Fruit fly (Drosophila melanogaster) whole organism, embryonic: Measurements from ENCODE around the gene Pis.

Experiments used
- CG10209 ChIP-seq: fragments of 200-800 bp; sonication (Bioruptor generic); optimal IDR thresholded peaks from 3 replicates; lab custom pipeline; 2017; ENCODE audit warnings: missing biosample characterization, mild to moderate bottlenecking, missing genetic modification characterization, missing genetic modification reagents
- CG10431 ChIP-seq: fragments of 200-800 bp; sonication (Bioruptor generic); optimal IDR thresholded peaks from 3 replicates; lab custom pipeline; 2018; ENCODE audit warnings: missing biosample characterization, mild to moderate bottlenecking, missing genetic modification characterization
- CG11085 ChIP-seq: fragments of 200-800 bp; sonication (Bioruptor generic); IDR thresholded peaks from 2 replicates; pipeline ENCODE4 v1.3.6; 2022; ENCODE audit warnings: missing biosample characterization, missing genetic modification characterization
- CG11398 ChIP-seq: fragments of 200-800 bp; sonication (Bioruptor generic); optimal IDR thresholded peaks from 2 replicates; lab custom pipeline; 2016; ENCODE audit warnings: missing biosample characterization, missing genetic modification characterization
- CG12236 ChIP-seq: fragments of 200-800 bp; sonication (Bioruptor generic); optimal IDR thresholded peaks from 2 replicates; lab custom pipeline; 2016; ENCODE audit warnings: missing biosample characterization, missing genetic modification characterization
- CG13894 ChIP-seq: fragments of 200-800 bp; sonication (Bioruptor generic); optimal IDR thresholded peaks from 3 replicates; lab custom pipeline; 2018; ENCODE audit warnings: missing biosample characterization, mild to moderate bottlenecking, missing genetic modification characterization, moderate library complexity
- CG14014 ChIP-seq: fragments of 200-800 bp; sonication (Bioruptor generic); IDR thresholded peaks from 2 replicates; pipeline ENCODE4 v1.3.6; 2022; ENCODE audit warnings: missing biosample characterization, missing genetic modification characterization
- CG15011 ChIP-seq: fragments of 200-800 bp; sonication (Bioruptor generic); optimal IDR thresholded peaks from 3 replicates; lab custom pipeline; 2018; ENCODE audit warnings: missing biosample characterization, mild to moderate bottlenecking, missing genetic modification characterization
- CG15696 ChIP-seq: fragments of 200-800 bp; sonication (Bioruptor generic); optimal IDR thresholded peaks from 2 replicates; lab custom pipeline; 2019; ENCODE audit warnings: missing biosample characterization, mild to moderate bottlenecking, missing genetic modification characterization, moderate library complexity
- CG1647 ChIP-seq: fragments of 200-800 bp; sonication (Bioruptor generic); optimal IDR thresholded peaks from 3 replicates; lab custom pipeline; 2016; ENCODE audit warnings: missing biosample characterization, missing genetic modification characterization
- CG17186 ChIP-seq: fragments of 200-800 bp; sonication (Bioruptor generic); optimal IDR thresholded peaks from 3 replicates; lab custom pipeline; 2017; ENCODE audit warnings: missing biosample characterization, missing genetic modification reagents, missing genetic modification characterization
- CG17385 ChIP-seq: fragments of 200-800 bp; sonication (Bioruptor generic); optimal IDR thresholded peaks from 3 replicates; lab custom pipeline; 2018; ENCODE audit warnings: missing biosample characterization, mild to moderate bottlenecking, missing genetic modification characterization
- CG17802 ChIP-seq: fragments of 200-800 bp; sonication (Bioruptor generic); optimal IDR thresholded peaks from 2 replicates; lab custom pipeline; 2018; ENCODE audit warnings: missing biosample characterization, mild to moderate bottlenecking, missing genetic modification characterization, moderate library complexity
- CG2889 ChIP-seq: fragments of 200-800 bp; sonication (Bioruptor generic); IDR thresholded peaks from 3 replicates; pipeline ENCODE4 v1.3.6; 2022; ENCODE audit warnings: missing biosample characterization, missing genetic modification characterization
- CG33213 ChIP-seq: fragments of 200-800 bp; sonication (Bioruptor generic); optimal IDR thresholded peaks from 3 replicates; lab custom pipeline; 2016; ENCODE audit warnings: missing biosample characterization, missing genetic modification characterization
- CG9215 ChIP-seq: fragments of 200-800 bp; sonication (Bioruptor generic); IDR thresholded peaks from 2 replicates; pipeline ENCODE4 v1.3.6; 2022; ENCODE audit warnings: missing biosample characterization, missing genetic modification characterization
- CG9609 ChIP-seq: fragments of 200-800 bp; sonication (Bioruptor generic); optimal IDR thresholded peaks from 3 replicates; lab custom pipeline; 2016; ENCODE audit warnings: missing biosample characterization, missing genetic modification characterization
- CkIIα-i1 ChIP-seq: fragments of 200-800 bp; sonication (Bioruptor generic); IDR thresholded peaks from 2 replicates; pipeline ENCODE4 v1.3.6; 2022; ENCODE audit warnings: missing biosample characterization, missing genetic modification characterization
- ERR ChIP-seq: fragments of 200-800 bp; sonication (Bioruptor generic); optimal IDR thresholded peaks from 2 replicates; lab custom pipeline; 2016; ENCODE audit warnings: missing biosample characterization, missing genetic modification characterization
- Elba2 ChIP-seq: fragments of 200-800 bp; sonication (Bioruptor generic); optimal IDR thresholded peaks from 3 replicates; lab custom pipeline; 2016; ENCODE audit warnings: missing biosample characterization, missing genetic modification characterization
- Gug ChIP-seq: fragments of 200-800 bp; sonication (Bioruptor generic); IDR thresholded peaks from 4 replicates; pipeline ENCODE4 v1.3.6; 2022; ENCODE audit warnings: missing biosample characterization, missing genetic modification characterization
- Jarid2 ChIP-seq: fragments of 200-800 bp; sonication (Bioruptor generic); optimal IDR thresholded peaks from 3 replicates; lab custom pipeline; 2017; ENCODE audit warnings: mild to moderate bottlenecking, missing biosample characterization, missing genetic modification reagents, missing genetic modification characterization
- Kr ChIP-seq: fragments of 200-800 bp; sonication (Bioruptor generic); optimal IDR thresholded peaks from 2 replicates; lab custom pipeline; 2017; ENCODE audit warnings: missing biosample characterization, mild to moderate bottlenecking, missing genetic modification characterization
- Mad ChIP-seq: fragments of 200-800 bp; sonication (Bioruptor generic); optimal IDR thresholded peaks from 2 replicates; lab custom pipeline; 2016; ENCODE audit warnings: missing biosample characterization, missing genetic modification characterization
- PHDP ChIP-seq: fragments of 200-800 bp; sonication (Bioruptor generic); optimal IDR thresholded peaks from 3 replicates; lab custom pipeline; 2018; ENCODE audit warnings: missing biosample characterization, mild to moderate bottlenecking, missing genetic modification characterization, moderate library complexity
- Scr ChIP-seq: fragments of 200-800 bp; sonication (Bioruptor generic); IDR thresholded peaks from 2 replicates; pipeline ENCODE4 v1.3.6; 2022; ENCODE audit warnings: missing biosample characterization, missing genetic modification characterization; ENCODE audit not compliant: partially characterized antibody
- Sry-β ChIP-seq: fragments of 200-800 bp; sonication (Bioruptor generic); optimal IDR thresholded peaks from 2 replicates; lab custom pipeline; 2018; ENCODE audit warnings: missing biosample characterization, mild to moderate bottlenecking, missing genetic modification characterization, moderate library complexity
- Usf ChIP-seq: fragments of 200-800 bp; sonication (Bioruptor generic); optimal IDR thresholded peaks from 2 replicates; lab custom pipeline; 2017; ENCODE audit warnings: missing genotype, missing biosample characterization, missing genetic modification characterization
- Xbp1 ChIP-seq: fragments of 200-800 bp; sonication (Bioruptor generic); optimal IDR thresholded peaks from 3 replicates; lab custom pipeline; 2016; ENCODE audit warnings: missing biosample characterization, mild to moderate bottlenecking, missing genetic modification characterization
- cad ChIP-seq: fragments of >200 bp; optimal IDR thresholded peaks from 2 replicates; lab custom pipeline; 2017; ENCODE audit warnings: missing biosample characterization, missing genetic modification characterization
- crol ChIP-seq: fragments of 200-800 bp; sonication (Bioruptor generic); IDR thresholded peaks from 2 replicates; pipeline ENCODE4 v1.3.6; 2022; ENCODE audit warnings: missing biosample characterization, missing genetic modification characterization
- dpn ChIP-seq, 2 experiments: fragments of 200-800 bp; sonication (Bioruptor generic); optimal IDR thresholded peaks; 3 replicates each; lab custom pipeline; 2016; ENCODE audit warnings: missing biosample characterization in 2 of 2, missing genetic modification characterization in 2 of 2
- en ChIP-seq: fragments of 200-800 bp; sonication (Bioruptor generic); optimal IDR thresholded peaks from 2 replicates; lab custom pipeline; 2016; ENCODE audit warnings: missing biosample characterization, missing genetic modification characterization
- fd102C ChIP-seq: fragments of 200-800 bp; sonication (Bioruptor generic); optimal IDR thresholded peaks from 2 replicates; lab custom pipeline; 2018; ENCODE audit warnings: missing biosample characterization, mild to moderate bottlenecking, missing genetic modification characterization, moderate library complexity
- jing ChIP-seq: fragments of 200-800 bp; sonication (Bioruptor generic); optimal IDR thresholded peaks from 2 replicates; lab custom pipeline; 2018; ENCODE audit warnings: missing biosample characterization, mild to moderate bottlenecking, missing genetic modification characterization
- knrl ChIP-seq: fragments of 200-800 bp; sonication (Bioruptor generic); IDR thresholded peaks from 3 replicates; pipeline ENCODE4 v1.3.6; 2022; ENCODE audit warnings: missing biosample characterization, missing genetic modification characterization; ENCODE audit not compliant: partially characterized antibody
- nerfin-1 ChIP-seq: fragments of 200-800 bp; sonication (Bioruptor generic); optimal IDR thresholded peaks from 3 replicates; lab custom pipeline; 2019; ENCODE audit warnings: missing biosample characterization, mild to moderate bottlenecking, missing genetic modification characterization, moderate library complexity
- nom ChIP-seq: fragments of 200-800 bp; sonication (Bioruptor generic); optimal IDR thresholded peaks from 2 replicates; lab custom pipeline; 2017; ENCODE audit warnings: missing biosample characterization, missing genetic modification characterization, mild to moderate bottlenecking, moderate library complexity, missing genetic modification reagents
- oc ChIP-seq: fragments of 200-800 bp; sonication (Bioruptor generic); optimal IDR thresholded peaks from 2 replicates; lab custom pipeline; 2018; ENCODE audit warnings: missing biosample characterization, mild to moderate bottlenecking, missing genetic modification characterization, moderate library complexity
- peb ChIP-seq: fragments of 200-800 bp; sonication (Bioruptor generic); IDR thresholded peaks from 2 replicates; pipeline ENCODE4 v1.3.6; 2022; ENCODE audit warnings: missing biosample characterization, missing genetic modification characterization
- pho ChIP-seq: fragments of 200-800 bp; sonication (Bioruptor generic); optimal IDR thresholded peaks from 2 replicates; lab custom pipeline; 2016; ENCODE audit warnings: missing biosample characterization, missing genetic modification characterization
- pita ChIP-seq: fragments of 200-800 bp; sonication (Bioruptor generic); optimal IDR thresholded peaks from 2 replicates; lab custom pipeline; 2017; ENCODE audit warnings: missing biosample characterization, mild to moderate bottlenecking, missing genetic modification characterization
- prd ChIP-seq, 3 experiments: fragments of >200 bp in 2 of 3; fragments of 200-800 bp in 1 of 3; sonication (Bioruptor generic) in 1 of 3; optimal IDR thresholded peaks in 2 of 3; IDR thresholded peaks in 1 of 3; 2 replicates in 2 of 3; 3 replicates in 1 of 3; pipeline versions ENCODE4 v1.3.6 to Lab custom; 2017 to 2022; ENCODE audit warnings: missing biosample characterization in 1 of 3, missing genetic modification characterization in 1 of 3
- ro ChIP-seq: fragments of 200-800 bp; sonication (Bioruptor generic); IDR thresholded peaks from 2 replicates; pipeline ENCODE4 v1.3.6; 2022; ENCODE audit warnings: missing biosample characterization, missing genetic modification characterization
- stwl ChIP-seq: fragments of 200-800 bp; sonication (Bioruptor generic); optimal IDR thresholded peaks from 3 replicates; lab custom pipeline; 2018; ENCODE audit warnings: missing biosample characterization, mild to moderate bottlenecking, missing genetic modification characterization, moderate library complexity
- tgo ChIP-seq: fragments of 200-800 bp; sonication (Bioruptor generic); IDR thresholded peaks from 3 replicates; pipeline ENCODE4 v1.3.6; 2022; ENCODE audit warnings: missing biosample characterization, missing genetic modification characterization
- unpg ChIP-seq: fragments of 200-800 bp; sonication (Bioruptor generic); optimal IDR thresholded peaks from 3 replicates; lab custom pipeline; 2018; ENCODE audit warnings: missing biosample characterization, mild to moderate bottlenecking, missing genetic modification characterization, moderate library complexity
- vnd ChIP-seq: fragments of 200-800 bp; sonication (Bioruptor generic); IDR thresholded peaks from 3 replicates; pipeline ENCODE4 v1.3.6; 2022; ENCODE audit warnings: missing biosample characterization, missing genetic modification characterization; ENCODE audit not compliant: partially characterized antibody
- zfh1 ChIP-seq: fragments of 200-800 bp; sonication (Bioruptor generic); IDR thresholded peaks from 3 replicates; pipeline ENCODE4 v1.3.6; 2022; ENCODE audit warnings: missing biosample characterization, missing genetic modification characterization

Pis gene

DNA sequence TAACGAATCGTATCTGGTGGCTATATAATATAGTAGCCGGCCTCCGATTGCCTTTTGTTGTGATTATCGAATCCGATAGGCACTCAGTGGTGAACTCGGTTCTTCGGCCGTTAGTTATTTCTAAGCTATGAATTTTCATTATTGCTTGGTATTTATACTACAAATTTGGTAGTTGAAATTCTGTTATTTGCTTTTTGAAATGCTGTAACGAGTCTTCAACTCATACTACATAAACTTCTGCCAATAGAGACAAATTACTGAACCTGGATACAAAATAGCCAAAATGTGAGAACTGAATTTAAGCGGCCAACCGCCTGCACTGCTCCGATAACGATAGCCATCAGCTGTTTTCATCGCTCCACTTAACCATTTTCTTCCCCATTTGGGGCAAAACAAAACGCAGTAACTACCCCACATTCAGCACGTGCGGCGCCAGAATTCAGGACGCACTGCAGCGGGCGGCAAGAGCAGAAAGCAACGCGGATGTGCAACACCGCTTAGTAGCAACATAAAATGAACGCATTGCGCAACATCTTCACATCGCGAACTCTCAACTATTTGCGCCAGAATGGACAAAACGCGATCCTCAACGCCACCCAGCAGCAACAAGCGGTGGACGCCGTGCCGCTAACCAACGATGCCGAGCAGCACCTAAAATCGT, 35.5 kb upstream of the Pis start, which contains the start of the genes CG11679 and CG8206 (continued):
- peak; percentile 26; the same call in 1 of the 2 replicates for TF ChIP-seq CG14014 (GFP tag; lab: Robert Waterston, UW)
- TF ChIP-seq tgo (GFP tag; lab: Robert Waterston, UW): peak; percentile 45; the same call in 1 of the 3 replicates
- peak; percentile 37 for TF ChIP-seq CG9609
- no peak for TF ChIP-seq CG1647 (GFP tag; lab: Kevin White, UChicago)
- peak; percentile 56 for TF ChIP-seq CG9215
- TF ChIP-seq unpg: peak; percentile 15
- TF ChIP-seq vnd (GFP tag; lab: Robert Waterston, UW): 0 out of 3 replicates have a peak, but pooled peaks have one; percentile 47
- TF ChIP-seq PHDP (tag; lab: Kevin White, UChicago): peak; percentile 13
- no peak for TF ChIP-seq cad (GFP tag; lab: Kevin White, UChicago)
- TF ChIP-seq ro (GFP tag; lab: Robert Waterston, UW): no peak
- no peak for TF ChIP-seq CG17186 (GFP tag; lab: Kevin White, UChicago)
- TF ChIP-seq peb (GFP tag; lab: Robert Waterston, UW): no peak
- peak; percentile 32; the same call in 1 of the 3 replicates for TF ChIP-seq knrl
- TF ChIP-seq prd (optimal IDR thresholded peaks at IDR 0.05; lab: Kevin White, UChicago): no peak
- TF ChIP-seq prd (GFP tag; IDR thresholded peaks at IDR 0.05; lab: Robert Waterston, UW): peak; percentile 47; the same call in 1 of the 3 replicates
- no peak for TF ChIP-seq Kr (GFP tag; lab: Kevin White, UChicago)
- TF ChIP-seq Mad (GFP tag; lab: Kevin White, UChicago): no peak
- TF ChIP-seq CG10431: no peak
- TF ChIP-seq CG12236 (GFP tag; lab: Kevin White, UChicago): no peak
- TF ChIP-seq CG13894 (tag; lab: Kevin White, UChicago): peak; percentile 6
- no peak for TF ChIP-seq CG11085 (GFP tag; lab: Robert Waterston, UW)
- no peak for TF ChIP-seq nom (GFP tag; lab: Kevin White, UChicago)
- no peak for TF ChIP-seq crol (GFP tag; lab: Robert Waterston, UW)
- no peak for TF ChIP-seq Usf
- TF ChIP-seq Gug (GFP tag; lab: Robert Waterston, UW): peak; percentile 26; the same call in 1 of the 4 replicates
- 0 out of 3 replicates have a peak, but pooled peaks have one; percentile 42 for TF ChIP-seq zfh1
- no peak for TF ChIP-seq fd102C (GFP tag; lab: Kevin White, UChicago)
- peak in 1 of 2 experiments; percentile 23 for TF ChIP-seq dpn (GFP tag; optimal IDR thresholded peaks at IDR 0.05; lab: Kevin White, UChicago)
- no peak for TF ChIP-seq CG11398 (GFP tag; lab: Kevin White, UChicago)
- TF ChIP-seq oc (tag; lab: Kevin White, UChicago): no peak
- TF ChIP-seq pita (GFP tag; lab: Kevin White, UChicago): no peak
- no peak for TF ChIP-seq jing (GFP tag; lab: Kevin White, UChicago)
- TF ChIP-seq CG10209 (GFP tag; lab: Kevin White, UChicago): peak; percentile 16
- peak; percentile 96 for TF ChIP-seq Sry-β (GFP tag; lab: Kevin White, UChicago)
- TF ChIP-seq CkIIα-i1 (GFP tag; lab: Robert Waterston, UW): no peak
- no peak for TF ChIP-seq Jarid2 (GFP tag; lab: Kevin White, UChicago)
- TF ChIP-seq nerfin-1 (tag; lab: Kevin White, UChicago): peak; percentile 8
- TF ChIP-seq CG17385 (GFP tag; lab: Kevin White, UChicago): peak; percentile 3
- TF ChIP-seq stwl: peak; percentile 9
- TF ChIP-seq CG15696: peak; percentile 1
- TF ChIP-seq Scr (GFP tag; lab: Robert Waterston, UW): peak; percentile 54
- TF ChIP-seq CG2889 (GFP tag; lab: Robert Waterston, UW): no peak
- no peak for TF ChIP-seq Elba2 (GFP tag; lab: Kevin White, UChicago)
- peak; percentile 18 for TF ChIP-seq pho (GFP tag; lab: Kevin White, UChicago)
- no peak for TF ChIP-seq CG15011 (GFP tag; lab: Kevin White, UChicago)
- no peak for TF ChIP-seq CG33213 (GFP tag; lab: Kevin White, UChicago)
- peak; percentile 48 for TF ChIP-seq Xbp1
- no peak for TF ChIP-seq en
- no peak for TF ChIP-seq ERR (GFP tag; lab: Kevin White, UChicago)
- TF ChIP-seq CG17802 (tag; lab: Kevin White, UChicago): no peak
